Fruit fly (Drosophila melanogaster) whole organism, embryonic: Measurements from ENCODE around the gene CG13921.
A peak's percentile ranks its signal among the peaks of the same experiment; 100 is the strongest.

Experiments used
- CG10274 ChIP-seq: fragments of 200-800 bp; sonication (Bioruptor generic); optimal IDR thresholded peaks from 3 replicates; lab custom pipeline; 2017; ENCODE audit warnings: missing biosample characterization, mild to moderate bottlenecking, missing genetic modification characterization
- CG11504 ChIP-seq: fragments of 200-800 bp; sonication (Bioruptor generic); optimal IDR thresholded peaks from 3 replicates; lab custom pipeline; 2019; ENCODE audit warnings: missing biosample characterization, mild to moderate bottlenecking, missing genetic modification characterization, moderate library complexity
- CG12071 ChIP-seq: fragments of 200-800 bp; sonication (Bioruptor generic); optimal IDR thresholded peaks from 3 replicates; lab custom pipeline; 2018; ENCODE audit warnings: missing biosample characterization, mild to moderate bottlenecking, missing genetic modification characterization
- CG12299 ChIP-seq: fragments of 200-800 bp; sonication (Bioruptor generic); optimal IDR thresholded peaks from 2 replicates; lab custom pipeline; 2018; ENCODE audit warnings: missing biosample characterization, mild to moderate bottlenecking, missing genetic modification characterization
- CG12744 ChIP-seq: fragments of 200-800 bp; sonication (Bioruptor generic); optimal IDR thresholded peaks from 2 replicates; lab custom pipeline; 2016; ENCODE audit warnings: missing biosample characterization, missing genetic modification characterization
- CG12769 ChIP-seq: fragments of 200-800 bp; sonication (Bioruptor generic); optimal IDR thresholded peaks from 2 replicates; lab custom pipeline; 2019; ENCODE audit warnings: missing biosample characterization, mild to moderate bottlenecking, missing genetic modification characterization, moderate library complexity
- CG14710 ChIP-seq: fragments of 200-800 bp; sonication (Bioruptor generic); optimal IDR thresholded peaks from 3 replicates; lab custom pipeline; 2019; ENCODE audit warnings: missing biosample characterization, mild to moderate bottlenecking, missing genetic modification characterization, moderate library complexity
- CG17802 ChIP-seq: fragments of 200-800 bp; sonication (Bioruptor generic); optimal IDR thresholded peaks from 2 replicates; lab custom pipeline; 2018; ENCODE audit warnings: missing biosample characterization, mild to moderate bottlenecking, missing genetic modification characterization, moderate library complexity
- CG17912 ChIP-seq: fragments of 200-800 bp; sonication (Bioruptor generic); optimal IDR thresholded peaks from 2 replicates; lab custom pipeline; 2018; ENCODE audit warnings: missing biosample characterization, mild to moderate bottlenecking, missing genetic modification characterization
- CG31365 ChIP-seq: fragments of 200-800 bp; sonication (Bioruptor generic); optimal IDR thresholded peaks from 2 replicates; lab custom pipeline; 2018; ENCODE audit warnings: missing biosample characterization, mild to moderate bottlenecking, missing genetic modification characterization
- CG4617 ChIP-seq: fragments of 200-800 bp; sonication (Bioruptor generic); optimal IDR thresholded peaks from 3 replicates; lab custom pipeline; 2016; ENCODE audit warnings: missing biosample characterization, missing genetic modification characterization, borderline replicate concordance
- CG6683 ChIP-seq: fragments of 200-800 bp; sonication (Bioruptor generic); optimal IDR thresholded peaks from 2 replicates; lab custom pipeline; 2017; ENCODE audit warnings: missing biosample characterization, mild to moderate bottlenecking, missing genetic modification characterization, missing genetic modification reagents
- CG6813 ChIP-seq: fragments of 200-800 bp; sonication (Bioruptor generic); optimal IDR thresholded peaks from 2 replicates; lab custom pipeline; 2017; ENCODE audit warnings: missing biosample characterization, missing genetic modification characterization, mild to moderate bottlenecking, moderate library complexity, missing genetic modification reagents
- CG8089 ChIP-seq: fragments of 200-800 bp; sonication (Bioruptor generic); optimal IDR thresholded peaks from 3 replicates; lab custom pipeline; 2016; ENCODE audit warnings: missing biosample characterization, missing genetic modification characterization
- CG9817 ChIP-seq: fragments of 200-800 bp; sonication (Bioruptor generic); optimal IDR thresholded peaks from 2 replicates; lab custom pipeline; 2018; ENCODE audit warnings: missing biosample characterization, mild to moderate bottlenecking, missing genetic modification characterization, moderate library complexity
- Dip2 ChIP-seq: fragments of 200-800 bp; sonication (Bioruptor generic); IDR thresholded peaks from 2 replicates; pipeline ENCODE4 v1.3.6; 2022; ENCODE audit warnings: missing biosample characterization, missing genetic modification characterization
- ERR ChIP-seq: fragments of 200-800 bp; sonication (Bioruptor generic); optimal IDR thresholded peaks from 2 replicates; lab custom pipeline; 2016; ENCODE audit warnings: missing biosample characterization, missing genetic modification characterization
- Fer3 ChIP-seq: fragments of 200-800 bp; sonication (Bioruptor generic); optimal IDR thresholded peaks from 2 replicates; lab custom pipeline; 2018; ENCODE audit warnings: missing biosample characterization, mild to moderate bottlenecking, missing genetic modification characterization, moderate library complexity
- H2.0 ChIP-seq: fragments of 200-800 bp; sonication (Bioruptor generic); IDR thresholded peaks from 2 replicates; pipeline ENCODE4 v1.3.6; 2022; ENCODE audit warnings: missing biosample characterization, missing genetic modification characterization
- HLHmδ ChIP-seq: fragments of 200-800 bp; sonication (Bioruptor generic); optimal IDR thresholded peaks from 2 replicates; lab custom pipeline; 2018; ENCODE audit warnings: missing biosample characterization, mild to moderate bottlenecking, missing genetic modification characterization, moderate library complexity
- HmgZ ChIP-seq: fragments of 200-800 bp; sonication (Bioruptor generic); optimal IDR thresholded peaks from 2 replicates; lab custom pipeline; 2018; ENCODE audit warnings: missing biosample characterization, mild to moderate bottlenecking, missing genetic modification characterization
- Lhr ChIP-seq: fragments of 200-800 bp; sonication (Bioruptor generic); optimal IDR thresholded peaks from 3 replicates; lab custom pipeline; 2017; ENCODE audit warnings: mild to moderate bottlenecking, missing biosample characterization, missing genetic modification reagents, missing genetic modification characterization
- Mes4 ChIP-seq: fragments of 200-800 bp; sonication (Bioruptor generic); optimal IDR thresholded peaks from 2 replicates; lab custom pipeline; 2016; ENCODE audit warnings: missing biosample characterization, missing genetic modification characterization
- NC2α ChIP-seq: fragments of 200-800 bp; sonication (Bioruptor generic); optimal IDR thresholded peaks from 2 replicates; lab custom pipeline; 2016; ENCODE audit warnings: missing biosample characterization, missing genetic modification characterization
- Nf-YB ChIP-seq: fragments of 200-800 bp; sonication (Bioruptor generic); optimal IDR thresholded peaks from 3 replicates; lab custom pipeline; 2019; ENCODE audit warnings: missing biosample characterization, mild to moderate bottlenecking, missing genetic modification characterization, moderate library complexity
- Oli ChIP-seq: fragments of 200-800 bp; sonication (Bioruptor generic); optimal IDR thresholded peaks from 2 replicates; lab custom pipeline; 2018; ENCODE audit warnings: missing biosample characterization, mild to moderate bottlenecking, missing genetic modification characterization, moderate library complexity
- Scr ChIP-seq: fragments of 200-800 bp; sonication (Bioruptor generic); IDR thresholded peaks from 2 replicates; pipeline ENCODE4 v1.3.6; 2022; ENCODE audit warnings: missing biosample characterization, missing genetic modification characterization; ENCODE audit not compliant: partially characterized antibody
- Sin3A ChIP-seq: fragments of >200 bp; optimal IDR thresholded peaks from 2 replicates; lab custom pipeline; 2018
- Sry-δ ChIP-seq: fragments of 200-800 bp; sonication (Bioruptor generic); optimal IDR thresholded peaks from 2 replicates; lab custom pipeline; 2016; ENCODE audit warnings: missing biosample characterization, missing genetic modification characterization
- Ssrp ChIP-seq: fragments of 200-800 bp; sonication (Bioruptor generic); optimal IDR thresholded peaks from 2 replicates; lab custom pipeline; 2018; ENCODE audit warnings: missing biosample characterization, mild to moderate bottlenecking, missing genetic modification characterization, moderate library complexity
- crp ChIP-seq, 2 experiments: fragments of 200-800 bp; sonication (Bioruptor generic); optimal IDR thresholded peaks; 2 replicates in 1 of 2; 3 replicates in 1 of 2; lab custom pipeline; 2017; ENCODE audit warnings: missing biosample characterization in 2 of 2, missing genetic modification characterization in 2 of 2, mild to moderate bottlenecking in 1 of 2, moderate library complexity in 1 of 2
- disco-r ChIP-seq: fragments of 200-800 bp; sonication (Bioruptor generic); optimal IDR thresholded peaks from 2 replicates; lab custom pipeline; 2016; ENCODE audit warnings: missing biosample characterization, missing genetic modification characterization
- dysf ChIP-seq: fragments of 200-800 bp; sonication (Bioruptor generic); IDR thresholded peaks from 3 replicates; pipeline ENCODE4 v1.3.6; 2022; ENCODE audit warnings: missing biosample characterization, missing genetic modification characterization
- en ChIP-seq: fragments of 200-800 bp; sonication (Bioruptor generic); optimal IDR thresholded peaks from 2 replicates; lab custom pipeline; 2016; ENCODE audit warnings: missing biosample characterization, missing genetic modification characterization
- ham ChIP-seq: fragments of 200-800 bp; sonication (Bioruptor generic); IDR thresholded peaks from 2 replicates; pipeline ENCODE4 v1.3.6; 2022; ENCODE audit warnings: missing biosample characterization, missing genetic modification characterization
- hb ChIP-seq: fragments of 200-800 bp; sonication (Bioruptor generic); IDR thresholded peaks from 3 replicates; pipeline ENCODE4 v1.3.6; 2022; ENCODE audit warnings: missing biosample characterization, missing genetic modification characterization; ENCODE audit not compliant: partially characterized antibody
- jing ChIP-seq: fragments of 200-800 bp; sonication (Bioruptor generic); optimal IDR thresholded peaks from 2 replicates; lab custom pipeline; 2018; ENCODE audit warnings: missing biosample characterization, mild to moderate bottlenecking, missing genetic modification characterization
- klu ChIP-seq: fragments of 200-800 bp; sonication (Bioruptor generic); IDR thresholded peaks from 2 replicates; pipeline ENCODE4 v1.3.6; 2022; ENCODE audit warnings: missing biosample characterization, missing genetic modification characterization
- knrl ChIP-seq: fragments of 200-800 bp; sonication (Bioruptor generic); IDR thresholded peaks from 3 replicates; pipeline ENCODE4 v1.3.6; 2022; ENCODE audit warnings: missing biosample characterization, missing genetic modification characterization; ENCODE audit not compliant: partially characterized antibody
- lbe ChIP-seq: fragments of 200-800 bp; sonication (Bioruptor generic); optimal IDR thresholded peaks from 2 replicates; lab custom pipeline; 2016; ENCODE audit warnings: missing biosample characterization, mild to moderate bottlenecking, missing genetic modification characterization
- lilli ChIP-seq: fragments of 200-800 bp; sonication (Bioruptor generic); optimal IDR thresholded peaks from 3 replicates; lab custom pipeline; 2016; ENCODE audit warnings: missing biosample characterization, missing genetic modification characterization
- oc ChIP-seq: fragments of 200-800 bp; sonication (Bioruptor generic); optimal IDR thresholded peaks from 2 replicates; lab custom pipeline; 2018; ENCODE audit warnings: missing biosample characterization, mild to moderate bottlenecking, missing genetic modification characterization, moderate library complexity
- p53 ChIP-seq: fragments of 200-800 bp; sonication (Bioruptor generic); optimal IDR thresholded peaks from 2 replicates; lab custom pipeline; 2016; ENCODE audit warnings: missing biosample characterization, missing genetic modification characterization
- phol ChIP-seq: fragments of 200-800 bp; sonication (Bioruptor generic); optimal IDR thresholded peaks from 3 replicates; lab custom pipeline; 2018; ENCODE audit warnings: missing biosample characterization, mild to moderate bottlenecking, missing genetic modification characterization, moderate library complexity
- sisA ChIP-seq: fragments of 200-800 bp; sonication (Bioruptor generic); IDR thresholded peaks from 2 replicates; pipeline ENCODE4 v1.3.6; 2022; ENCODE audit warnings: missing biosample characterization, missing genetic modification characterization
- unc-4 ChIP-seq: fragments of 200-800 bp; sonication (Bioruptor generic); IDR thresholded peaks from 2 replicates; pipeline ENCODE4 v1.3.6; 2022; ENCODE audit warnings: missing biosample characterization, missing genetic modification characterization; ENCODE audit not compliant: partially characterized antibody
- wdn ChIP-seq: fragments of 200-800 bp; sonication (Bioruptor generic); IDR thresholded peaks from 2 replicates; pipeline ENCODE4 v1.3.6; 2022; ENCODE audit warnings: missing biosample characterization, missing genetic modification characterization
- yki ChIP-seq: fragments of >200 bp; optimal IDR thresholded peaks from 3 replicates; lab custom pipeline; 2018

The CG13921 gene

dm6 chr3L:1746338-1747199 is at the start of gene CG13921 (continued):
- no peak for TF ChIP-seq HLHmδ (GFP tag; lab: Kevin White, UChicago)
- TF ChIP-seq NC2α (GFP tag; lab: Kevin White, UChicago) = peak; percentile 98
- TF ChIP-seq HmgZ (tag; lab: Kevin White, UChicago) = peak; percentile 98
- TF ChIP-seq CG6813 (GFP tag; lab: Kevin White, UChicago) = peak; percentile 99
- peak; percentile 94 for TF ChIP-seq CG6683
- no peak for TF ChIP-seq yki (lab: Kevin White, UChicago)
- peak; percentile 99 for TF ChIP-seq CG8089 (GFP tag; lab: Kevin White, UChicago)
- peak; percentile 99 for TF ChIP-seq H2.0 (GFP tag; lab: Robert Waterston, UW)
- no peak for TF ChIP-seq Sin3A (lab: Kevin White, UChicago)
- peak; percentile 98 for TF ChIP-seq wdn (GFP tag; lab: Robert Waterston, UW)
- peak; percentile 99 for TF ChIP-seq lilli (GFP tag; lab: Kevin White, UChicago)
- TF ChIP-seq knrl (GFP tag; lab: Robert Waterston, UW) = peak; percentile 32; the same call in 1 of the 3 replicates
- peak; percentile 79 for TF ChIP-seq Dip2 (GFP tag; lab: Robert Waterston, UW)
- TF ChIP-seq Sry-δ = peak; percentile 85
- peak; percentile 100 for TF ChIP-seq sisA
- peak; percentile 99 for TF ChIP-seq dysf (GFP tag; lab: Robert Waterston, UW)
- peak; percentile 96 for TF ChIP-seq CG12299 (tag; lab: Kevin White, UChicago)
- peak; percentile 98 for TF ChIP-seq jing (GFP tag; lab: Kevin White, UChicago)
- TF ChIP-seq crp (GFP tag; optimal IDR thresholded peaks at IDR 0.05; lab: Kevin White, UChicago) = peak in 1 of 2 experiments; percentile 76
- peak; percentile 99 for TF ChIP-seq CG12071 (GFP tag; lab: Kevin White, UChicago)
- peak; percentile 98 for TF ChIP-seq disco-r (GFP tag; lab: Kevin White, UChicago)
- peak; percentile 99 for TF ChIP-seq phol (tag; lab: Kevin White, UChicago)
- peak; percentile 98 for TF ChIP-seq Fer3 (tag; lab: Kevin White, UChicago)
- TF ChIP-seq CG17802 (tag; lab: Kevin White, UChicago) = peak; percentile 93
- peak; percentile 99 for TF ChIP-seq en (GFP tag; lab: Kevin White, UChicago)
- peak; percentile 94 for TF ChIP-seq CG31365
- TF ChIP-seq Nf-YB (GFP tag; lab: Kevin White, UChicago) = peak; percentile 88
- TF ChIP-seq CG12744 (GFP tag; lab: Kevin White, UChicago) = peak; percentile 99
- TF ChIP-seq CG14710 = peak; percentile 99
- TF ChIP-seq p53 (GFP tag; lab: Kevin White, UChicago) = peak; percentile 98
- peak; percentile 98 for TF ChIP-seq Mes4 (GFP tag; lab: Kevin White, UChicago)
- TF ChIP-seq CG4617 (GFP tag; lab: Kevin White, UChicago) = peak; percentile 99
- no peak for TF ChIP-seq unc-4
- peak; percentile 96 for TF ChIP-seq ham
- TF ChIP-seq klu (GFP tag; lab: Robert Waterston, UW) = peak; percentile 99
- peak; percentile 99 for TF ChIP-seq CG12769 (tag; lab: Kevin White, UChicago)
- peak; percentile 98 for TF ChIP-seq CG11504 (tag; lab: Kevin White, UChicago)
- TF ChIP-seq Oli (tag; lab: Kevin White, UChicago) = peak; percentile 99
- peak; percentile 98 for TF ChIP-seq lbe (GFP tag; lab: Kevin White, UChicago)
- peak; percentile 97 for TF ChIP-seq ERR (GFP tag; lab: Kevin White, UChicago)
- peak; percentile 87 for TF ChIP-seq CG17912 (GFP tag; lab: Kevin White, UChicago)
- TF ChIP-seq Lhr (GFP tag; lab: Kevin White, UChicago) = peak; percentile 98
- TF ChIP-seq Scr (GFP tag; lab: Robert Waterston, UW) = no peak
- peak; percentile 99 for TF ChIP-seq Ssrp (tag; lab: Kevin White, UChicago)
- TF ChIP-seq CG9817 (tag; lab: Kevin White, UChicago) = peak; percentile 98
- peak; percentile 99 for TF ChIP-seq oc (tag; lab: Kevin White, UChicago)
- TF ChIP-seq hb (GFP tag; lab: Robert Waterston, UW) = no peak
- TF ChIP-seq CG10274 (GFP tag; lab: Kevin White, UChicago) = peak; percentile 95
